Worm (Caenorhabditis elegans): ENCODE results near the gene srlf-1.

srlf-1 gene

ce11 chrII:7783467-7783959, 6.9 kb upstream of the srlf-1 start, which contains the start of gene skr-17:
Gene skr-17 (plus strand): TSS chrII:7783517.
- TF ChIP-seq ceh-6 (GFP tag; optimal IDR thresholded peaks at IDR 0.05) = no peak
- no peak for TF ChIP-seq lin-11 (tag; optimal IDR thresholded peaks at IDR 0.05)
- no peak for TF ChIP-seq nhr-11 (tag; optimal IDR thresholded peaks at IDR 0.05)
- TF ChIP-seq T23F11.4 (GFP tag; optimal IDR thresholded peaks at IDR 0.05) = no peak

- TF ChIP-seq lim-6 (tag; optimal IDR thresholded peaks at IDR 0.05) = no peak
- TF ChIP-seq sdc-2 (tag; optimal IDR thresholded peaks at IDR 0.05) = no peak
- no peak for TF ChIP-seq che-1 (tag; optimal IDR thresholded peaks at IDR 0.05)
- TF ChIP-seq pqm-1 (tag; optimal IDR thresholded peaks at IDR 0.05) = no peak
- no peak for TF ChIP-seq odd-2 (tag; optimal IDR thresholded peaks at IDR 0.05)
- TF ChIP-seq ceh-14 (tag; optimal IDR thresholded peaks at IDR 0.05) = no peak
- TF ChIP-seq ttx-3 (tag; optimal IDR thresholded peaks at IDR 0.05) = no peak
- TF ChIP-seq ceh-31 (tag; optimal IDR thresholded peaks at IDR 0.05) = no peak
- TF ChIP-seq Y22D7AL.16 (tag; optimal IDR thresholded peaks at IDR 0.05) = no peak
- no peak for TF ChIP-seq unc-42 (tag; optimal IDR thresholded peaks at IDR 0.05)
- TF ChIP-seq pag-3 (tag; optimal IDR thresholded peaks at IDR 0.05; ENCODE audit: borderline replicate concordance) = no peak
- TF ChIP-seq nhr-11 (tag; optimal IDR thresholded peaks at IDR 0.05) = no peak
- no peak for TF ChIP-seq hlh-6 (tag; optimal IDR thresholded peaks at IDR 0.05)
These were observed 786 bp upstream of the srlf-1 start for ce11 chrII:7789605-7790004.

ce11 chrII:7791408-7792050, 1.1 kb downstream of the srlf-1 start:
- TF ChIP-seq F13H6.1 (tag; optimal IDR thresholded peaks at IDR 0.05) = no peak
- TF ChIP-seq Y22D7AL.16 (tag; optimal IDR thresholded peaks at IDR 0.05) = no peak
- no peak for TF ChIP-seq ceh-2 (tag; optimal IDR thresholded peaks at IDR 0.05)
- TF ChIP-seq pat-9 (tag; optimal IDR thresholded peaks at IDR 0.05) = no peak
- no peak for TF ChIP-seq nfya-1 (tag; optimal IDR thresholded peaks at IDR 0.05)
- TF ChIP-seq nhr-232 (tag; optimal IDR thresholded peaks at IDR 0.05) = no peak
- no peak for TF ChIP-seq madf-2 (tag; optimal IDR thresholded peaks at IDR 0.05)
- no peak for TF ChIP-seq mec-3 (tag; optimal IDR thresholded peaks at IDR 0.05; ENCODE audit: borderline replicate concordance)
- no peak for TF ChIP-seq lin-11 (tag; optimal IDR thresholded peaks at IDR 0.05)
- no peak for TF ChIP-seq ceh-45 (GFP tag; IDR thresholded peaks at IDR 0.05)
- TF ChIP-seq ceh-18 (tag; optimal IDR thresholded peaks at IDR 0.05) = no peak
- no peak for TF ChIP-seq ceh-34 (tag; optimal IDR thresholded peaks at IDR 0.05)
- no peak for TF ChIP-seq hlh-15 (tag; optimal IDR thresholded peaks at IDR 0.05)
- TF ChIP-seq C38D4.7 (GFP tag; optimal IDR thresholded peaks at IDR 0.05) = no peak
- TF ChIP-seq pag-3 (tag; optimal IDR thresholded peaks at IDR 0.05; ENCODE audit: borderline replicate concordance) = no peak

- TF ChIP-seq dve-1 (tag; optimal IDR thresholded peaks at IDR 0.05) = no peak
- no peak for TF ChIP-seq pag-3 (tag; optimal IDR thresholded peaks at IDR 0.05; ENCODE audit: borderline replicate concordance)
- TF ChIP-seq elt-4 (tag; optimal IDR thresholded peaks at IDR 0.05) = no peak
- no peak for TF ChIP-seq ceh-6 (GFP tag; optimal IDR thresholded peaks at IDR 0.05)
- no peak for TF ChIP-seq unc-3 (GFP tag; conservative IDR thresholded peaks at IDR 0.05)
- no peak for TF ChIP-seq unc-3 (tag; optimal IDR thresholded peaks at IDR 0.05)
- TF ChIP-seq hlh-6 (tag; optimal IDR thresholded peaks at IDR 0.05) = no peak
- no peak for TF ChIP-seq ceh-24 (tag; optimal IDR thresholded peaks at IDR 0.05)
- TF ChIP-seq ceh-18 (tag; optimal IDR thresholded peaks at IDR 0.05) = no peak
- no peak for TF ChIP-seq che-1 (tag; optimal IDR thresholded peaks at IDR 0.05)
- no peak for TF ChIP-seq ttx-3 (tag; optimal IDR thresholded peaks at IDR 0.05)
- TF ChIP-seq madf-2 (tag; optimal IDR thresholded peaks at IDR 0.05) = no peak
- no peak for TF ChIP-seq unc-42 (tag; optimal IDR thresholded peaks at IDR 0.05)
- TF ChIP-seq K02D7.2 (tag; optimal IDR thresholded peaks at IDR 0.05) = no peak
- TF ChIP-seq fax-1 (tag; optimal IDR thresholded peaks at IDR 0.05) = no peak
- no peak for TF ChIP-seq ceh-9 (tag; optimal IDR thresholded peaks at IDR 0.05)
- no peak for TF ChIP-seq hlh-15 (tag; optimal IDR thresholded peaks at IDR 0.05)
- no peak for TF ChIP-seq C08G9.2 (tag; optimal IDR thresholded peaks at IDR 0.05)
- no peak for TF ChIP-seq pax-1 (tag; optimal IDR thresholded peaks at IDR 0.05)
- TF ChIP-seq pqm-1 (tag; optimal IDR thresholded peaks at IDR 0.05) = no peak
These were observed 2.1 kb downstream of the srlf-1 start for ce11 chrII:7792514-7792913.
